Fruit fly (Drosophila melanogaster): ENCODE measurements around the gene CG14990.

DNA sequence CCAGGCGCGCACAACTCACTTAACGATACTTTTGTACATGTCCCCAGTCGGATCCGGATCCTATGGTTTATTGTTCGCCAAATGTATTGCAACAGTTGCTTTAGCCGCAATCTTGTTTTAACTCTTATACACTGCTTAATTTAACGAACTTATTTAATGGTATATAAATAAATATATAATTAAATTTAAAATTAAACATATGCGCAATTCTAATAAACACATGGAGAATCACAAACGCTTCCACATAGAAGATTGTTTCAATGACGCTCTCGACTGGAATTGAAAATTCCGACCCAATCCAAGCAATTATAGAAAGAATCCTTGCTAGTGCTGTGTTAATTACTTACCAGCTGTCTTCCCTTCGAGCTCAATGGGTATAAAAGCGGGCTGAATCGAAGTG lies 48.2 kb downstream of the CG14990 start, which contains the start of gene Akh:
- TF ChIP-seq bowl (GFP tag; IDR thresholded peaks at IDR 0.05) (no peak), CG6689 (GFP tag; IDR thresholded peaks at IDR 0.05) (no peak), Camta (GFP tag; optimal IDR thresholded peaks at IDR 0.05) (no peak), CG18599 (GFP tag; optimal IDR thresholded peaks at IDR 0.05) (no peak), CG17829 (tag; optimal IDR thresholded peaks at IDR 0.05) (no peak), hkb (optimal IDR thresholded peaks at IDR 0.05) (no peak), hkb (GFP tag; IDR thresholded peaks at IDR 0.05) (no peak), lola (GFP tag; optimal IDR thresholded peaks at IDR 0.05) (no peak), ap (GFP tag; IDR thresholded peaks at IDR 0.05) (no peak)

All from whole organism, embryonic.